Worm (Caenorhabditis elegans) whole organism, L2 larva: ENCODE data around the gene cox-6A.

Source experiments
- C34F6.9 ChIP-seq: fragments of 150-350 bp; optimal IDR thresholded peaks from 2 replicates; lab custom pipeline; 2014; ENCODE audit warnings: missing biosample characterization, missing genetic modification characterization
- R02D3.7 ChIP-seq: fragments of 150-350 bp; optimal IDR thresholded peaks from 2 replicates; lab custom pipeline; 2014; ENCODE audit warnings: missing biosample characterization, missing genetic modification characterization
- Y55F3AM.14 ChIP-seq: fragments of 200-800 bp; sonication (Bioruptor generic); optimal IDR thresholded peaks from 2 replicates; lab custom pipeline; 2018; ENCODE audit warnings: mild to moderate bottlenecking, missing genetic modification characterization, missing compliant biosample characterization
- alr-1 ChIP-seq: fragments of 150-350 bp; optimal IDR thresholded peaks from 2 replicates; lab custom pipeline; 2014; ENCODE audit warnings: missing biosample characterization, missing genetic modification characterization
- aly-2 ChIP-seq: fragments of 150-350 bp; optimal IDR thresholded peaks from 2 replicates; lab custom pipeline; 2014; ENCODE audit warnings: missing biosample characterization, missing genetic modification characterization
- ama-1 ChIP-seq: fragments of 150-350 bp; optimal IDR thresholded peaks from 2 replicates; lab custom pipeline; 2018; ENCODE audit warnings: inconsistent platforms
- ceh-16 ChIP-seq: fragments of 150-350 bp; optimal IDR thresholded peaks from 2 replicates; lab custom pipeline; 2014; ENCODE audit warnings: missing biosample characterization, missing genetic modification characterization
- crh-2 ChIP-seq: sonication (generic microtip); optimal IDR thresholded peaks from 2 replicates; lab custom pipeline; 2017; ENCODE audit warnings: missing biosample characterization, missing genetic modification characterization
- egl-27 ChIP-seq: sonication (generic microtip); optimal IDR thresholded peaks from 3 replicates; lab custom pipeline; 2017; ENCODE audit warnings: missing biosample characterization, missing genetic modification reagents, missing genetic modification characterization
- elt-1 ChIP-seq: fragments of 150-350 bp; optimal IDR thresholded peaks from 2 replicates; lab custom pipeline; 2014; ENCODE audit warnings: missing biosample characterization, missing genetic modification characterization
- elt-3 ChIP-seq: sonication (generic microtip); optimal IDR thresholded peaks from 2 replicates; lab custom pipeline; 2017; ENCODE audit warnings: missing biosample characterization, missing genetic modification characterization
- fos-1 ChIP-seq: fragments of 150-350 bp; optimal IDR thresholded peaks from 2 replicates; lab custom pipeline; 2014; ENCODE audit warnings: missing biosample characterization, missing genetic modification characterization
- gmeb-1 ChIP-seq: fragments of 150-350 bp; optimal IDR thresholded peaks from 2 replicates; lab custom pipeline; 2014; ENCODE audit warnings: missing biosample characterization, missing genetic modification characterization
- lin-13 ChIP-seq: fragments of 150-350 bp; optimal IDR thresholded peaks from 2 replicates; lab custom pipeline; 2014; ENCODE audit warnings: missing biosample characterization, missing genetic modification reagents, missing genetic modification characterization
- lin-39 ChIP-seq: fragments of 150-350 bp; optimal IDR thresholded peaks from 2 replicates; lab custom pipeline; 2014; ENCODE audit warnings: missing biosample characterization, missing genetic modification reagents, missing genetic modification characterization
- lsy-2 ChIP-seq, 2 experiments: fragments of 150-350 bp in 1 of 2; sonication (generic microtip) in 1 of 2; optimal IDR thresholded peaks; 2 replicates each; lab custom pipeline; 2014 to 2017; ENCODE audit warnings: missing biosample characterization in 2 of 2, missing genetic modification characterization in 2 of 2
- mab-5 ChIP-seq: fragments of 150-350 bp; optimal IDR thresholded peaks from 2 replicates; lab custom pipeline; 2014; ENCODE audit warnings: missing biosample characterization, missing genetic modification characterization
- mbf-1 ChIP-seq: sonication (generic microtip); optimal IDR thresholded peaks from 2 replicates; lab custom pipeline; 2017; ENCODE audit warnings: missing biosample characterization, missing genetic modification characterization
- mdl-1 ChIP-seq, 2 experiments: fragments of 150-350 bp in 1 of 2; sonication (generic microtip) in 1 of 2; optimal IDR thresholded peaks; 2 replicates each; lab custom pipeline; 2017; ENCODE audit warnings: missing biosample characterization in 2 of 2, missing genetic modification characterization in 2 of 2
- nhr-10 ChIP-seq: sonication (generic microtip); optimal IDR thresholded peaks from 2 replicates; lab custom pipeline; 2017; ENCODE audit warnings: missing biosample characterization, missing genetic modification characterization
- nhr-11 ChIP-seq: fragments of 150-350 bp; optimal IDR thresholded peaks from 2 replicates; lab custom pipeline; 2014; ENCODE audit warnings: missing biosample characterization, missing genetic modification characterization
- nhr-12 ChIP-seq: fragments of 150-350 bp; optimal IDR thresholded peaks from 2 replicates; lab custom pipeline; 2014; ENCODE audit warnings: missing biosample characterization, missing genetic modification characterization
- nhr-129 ChIP-seq: fragments of 150-350 bp; optimal IDR thresholded peaks from 2 replicates; lab custom pipeline; 2014; ENCODE audit warnings: missing biosample characterization, missing genetic modification characterization
- nhr-21 ChIP-seq: fragments of 150-350 bp; optimal IDR thresholded peaks from 2 replicates; lab custom pipeline; 2014; ENCODE audit warnings: missing biosample characterization, missing genetic modification characterization
- nhr-23 ChIP-seq: fragments of 150-350 bp; optimal IDR thresholded peaks from 2 replicates; lab custom pipeline; 2014; ENCODE audit warnings: missing biosample characterization, missing genetic modification reagents, missing genetic modification characterization
- nhr-25 ChIP-seq: fragments of 150-350 bp; sonication (generic microtip); optimal IDR thresholded peaks from 3 replicates; lab custom pipeline; 2014; ENCODE audit warnings: missing biosample characterization, missing genetic modification characterization
- nhr-77 ChIP-seq: fragments of 150-350 bp; optimal IDR thresholded peaks from 2 replicates; lab custom pipeline; 2014; ENCODE audit warnings: missing biosample characterization, missing genetic modification characterization
- peb-1 ChIP-seq: fragments of 150-350 bp; optimal IDR thresholded peaks from 2 replicates; lab custom pipeline; 2014; ENCODE audit warnings: missing biosample characterization, missing genetic modification characterization
- sem-4 ChIP-seq: fragments of 150-350 bp; optimal IDR thresholded peaks from 2 replicates; lab custom pipeline; 2014; ENCODE audit warnings: missing biosample characterization, missing genetic modification reagents, missing genetic modification characterization
- sma-3 ChIP-seq: sonication (generic microtip); optimal IDR thresholded peaks from 2 replicates; lab custom pipeline; 2016; ENCODE audit warnings: missing genetic modification reagents, missing genetic modification characterization, missing compliant biosample characterization
- sma-9 ChIP-seq, 2 experiments: fragments of 150-350 bp in 1 of 2; sonication (generic microtip) in 1 of 2; optimal IDR thresholded peaks; 2 replicates each; lab custom pipeline; 2014 to 2016; ENCODE audit warnings: missing genetic modification characterization in 2 of 2, mild to moderate bottlenecking in 1 of 2, missing biosample characterization in 1 of 2, missing compliant biosample characterization in 1 of 2, missing genetic modification reagents in 1 of 2, moderate library complexity in 1 of 2
- snpc-4 ChIP-seq: fragments of 150-350 bp; optimal IDR thresholded peaks from 2 replicates; lab custom pipeline; 2014; ENCODE audit warnings: missing biosample characterization, missing genetic modification characterization
- unc-39 ChIP-seq: fragments of 150-350 bp; optimal IDR thresholded peaks from 2 replicates; lab custom pipeline; 2014; ENCODE audit warnings: missing biosample characterization, missing genetic modification characterization
- unc-55 ChIP-seq: fragments of 150-350 bp; sonication (generic microtip); optimal IDR thresholded peaks from 3 replicates; lab custom pipeline; 2014; ENCODE audit warnings: missing biosample characterization, missing genetic modification reagents, missing genetic modification characterization
- unc-62 ChIP-seq: fragments of 150-350 bp; optimal IDR thresholded peaks from 2 replicates; lab custom pipeline; 2014; ENCODE audit warnings: missing biosample characterization, missing genetic modification reagents, missing genetic modification characterization
- zag-1 ChIP-seq: fragments of 150-350 bp; optimal IDR thresholded peaks from 2 replicates; lab custom pipeline; 2014; ENCODE audit warnings: missing biosample characterization, missing genetic modification characterization
- ztf-1 ChIP-seq: fragments of 200-800 bp; sonication (Bioruptor generic); conservative IDR thresholded peaks from 2 replicates; pipeline ENCODE4 v1.3.6; 2022; ENCODE audit warnings: missing genetic modification characterization, missing compliant biosample characterization
- ztf-11 ChIP-seq: sonication (generic microtip); optimal IDR thresholded peaks from 2 replicates; lab custom pipeline; 2017; ENCODE audit warnings: missing biosample characterization, missing genetic modification characterization
- ztf-4 ChIP-seq: fragments of 150-350 bp; optimal IDR thresholded peaks from 2 replicates; lab custom pipeline; 2014; ENCODE audit warnings: missing biosample characterization, missing genetic modification characterization

The cox-6A gene

ce11 chrIII:5105485-5105884, 24.0 kb downstream of the cox-6A start:
- no peak for TF ChIP-seq peb-1 (tag; lab: Kevin White, UChicago)
- no peak for TF ChIP-seq R02D3.7 (tag; lab: Kevin White, UChicago)
- no peak for TF ChIP-seq egl-27
- no peak for TF ChIP-seq nhr-25
- no peak for TF ChIP-seq nhr-77 (tag; lab: Kevin White, UChicago)
- no peak for TF ChIP-seq ceh-16 (tag; lab: Kevin White, UChicago)
- no peak for TF ChIP-seq ztf-4
- TF ChIP-seq snpc-4 (tag; lab: Kevin White, UChicago) = no peak
- no peak for TF ChIP-seq nhr-23 (tag; lab: Kevin White, UChicago)
- TF ChIP-seq elt-3 (tag; lab: Kevin White, UChicago) = no peak

ce11 chrIII:5106893-5107471, 25.5 kb downstream of the cox-6A start, which contains the start of gene dpy-17:
TSS of gene dpy-17 (plus strand) at chrIII:5107330.
- TF ChIP-seq nhr-10 (no peak), nhr-129 (tag; lab: Kevin White, UChicago) (no peak), elt-3 (tag; lab: Kevin White, UChicago) (no peak), mbf-1 (tag; lab: Kevin White, UChicago) (no peak), sem-4 (tag; lab: Kevin White, UChicago) (no peak), mdl-1 (tag; optimal IDR thresholded peaks at IDR 0.05; lab: Kevin White, UChicago) (no peak), nhr-77 (tag; lab: Kevin White, UChicago) (no peak), nhr-12 (no peak)

ce11 chrIII:5107959-5108358, 26.4 kb downstream of the cox-6A start:
- TF ChIP-seq C34F6.9 (tag; lab: Kevin White, UChicago) = no peak
- no peak for TF ChIP-seq nhr-129 (tag; lab: Kevin White, UChicago)
- no peak for TF ChIP-seq ceh-16 (tag; lab: Kevin White, UChicago)
- TF ChIP-seq elt-3 (tag; lab: Kevin White, UChicago) = no peak
- no peak for TF ChIP-seq elt-1 (tag; lab: Kevin White, UChicago)
- TF ChIP-seq ztf-1 (GFP tag; lab: Robert Waterston, UW) = no peak

- TF ChIP-seq unc-39 = no peak
- peak; percentile 79 for TF ChIP-seq nhr-129 (tag; lab: Kevin White, UChicago)
- TF ChIP-seq nhr-11 (tag; lab: Kevin White, UChicago) = no peak
- TF ChIP-seq unc-55 = peak; percentile 75
- no peak for TF ChIP-seq egl-27
- peak; percentile 49 for TF ChIP-seq crh-2
- peak; percentile 89 for TF ChIP-seq C34F6.9 (tag; lab: Kevin White, UChicago)
- TF ChIP-seq unc-62 (GFP tag; lab: Kevin White, UChicago) = no peak
- no peak for TF ChIP-seq ztf-1 (GFP tag; lab: Robert Waterston, UW)
- TF ChIP-seq Y55F3AM.14 (GFP tag; lab: Kevin White, UChicago) = no peak
- no peak for TF ChIP-seq ztf-4
- peak; percentile 52 for TF ChIP-seq gmeb-1
- peak; percentile 78 for TF ChIP-seq sma-9 (GFP tag; optimal IDR thresholded peaks at IDR 0.05; lab: Kevin White, UChicago)
- no peak for TF ChIP-seq sma-9 (tag; optimal IDR thresholded peaks at IDR 0.05; lab: Kevin White, UChicago)
- no peak for TF ChIP-seq elt-3 (tag; lab: Kevin White, UChicago)
- TF ChIP-seq nhr-23 (tag; lab: Kevin White, UChicago) = no peak
- TF ChIP-seq mab-5 (tag; lab: Kevin White, UChicago) = no peak
- TF ChIP-seq sma-3 (GFP tag; lab: Kevin White, UChicago) = peak; percentile 21
- no peak for TF ChIP-seq alr-1
- TF ChIP-seq R02D3.7 (tag; lab: Kevin White, UChicago) = no peak
- peak; percentile 48 for TF ChIP-seq sem-4 (tag; lab: Kevin White, UChicago)
- TF ChIP-seq ztf-11 (tag; lab: Kevin White, UChicago) = no peak
- TF ChIP-seq nhr-12 = no peak
- no peak for TF ChIP-seq peb-1 (tag; lab: Kevin White, UChicago)
- TF ChIP-seq lin-13 = no peak
- TF ChIP-seq fos-1 (tag; lab: Kevin White, UChicago) = peak; percentile 30
- TF ChIP-seq ama-1 (lab: Kevin White, UChicago) = no peak
- TF ChIP-seq snpc-4 (tag; lab: Kevin White, UChicago) = peak; percentile 24
- TF ChIP-seq lsy-2 (tag; optimal IDR thresholded peaks at IDR 0.05; lab: Kevin White, UChicago) = peak; percentile 27 to 79
- no peak for TF ChIP-seq lin-39
- TF ChIP-seq nhr-25 = no peak
- TF ChIP-seq aly-2 (tag; lab: Kevin White, UChicago) = no peak
- TF ChIP-seq zag-1 = no peak
- TF ChIP-seq nhr-21 (tag; lab: Kevin White, UChicago) = no peak
- TF ChIP-seq nhr-10 = peak; percentile 29
Observed at ce11 chrIII:5108746-5109145, 27.2 kb downstream of the cox-6A start.
